Fruit fly (Drosophila melanogaster): Measurements from ENCODE around the gene goe.
A peak's percentile ranks its signal among the peaks of the same experiment; 100 is the strongest.

goe gene

dm6 chrX:16697882-16698571 is 53.7 kb downstream of the goe start:
- TF ChIP-seq Myc (optimal IDR thresholded peaks at IDR 0.05) = no peak

DNA sequence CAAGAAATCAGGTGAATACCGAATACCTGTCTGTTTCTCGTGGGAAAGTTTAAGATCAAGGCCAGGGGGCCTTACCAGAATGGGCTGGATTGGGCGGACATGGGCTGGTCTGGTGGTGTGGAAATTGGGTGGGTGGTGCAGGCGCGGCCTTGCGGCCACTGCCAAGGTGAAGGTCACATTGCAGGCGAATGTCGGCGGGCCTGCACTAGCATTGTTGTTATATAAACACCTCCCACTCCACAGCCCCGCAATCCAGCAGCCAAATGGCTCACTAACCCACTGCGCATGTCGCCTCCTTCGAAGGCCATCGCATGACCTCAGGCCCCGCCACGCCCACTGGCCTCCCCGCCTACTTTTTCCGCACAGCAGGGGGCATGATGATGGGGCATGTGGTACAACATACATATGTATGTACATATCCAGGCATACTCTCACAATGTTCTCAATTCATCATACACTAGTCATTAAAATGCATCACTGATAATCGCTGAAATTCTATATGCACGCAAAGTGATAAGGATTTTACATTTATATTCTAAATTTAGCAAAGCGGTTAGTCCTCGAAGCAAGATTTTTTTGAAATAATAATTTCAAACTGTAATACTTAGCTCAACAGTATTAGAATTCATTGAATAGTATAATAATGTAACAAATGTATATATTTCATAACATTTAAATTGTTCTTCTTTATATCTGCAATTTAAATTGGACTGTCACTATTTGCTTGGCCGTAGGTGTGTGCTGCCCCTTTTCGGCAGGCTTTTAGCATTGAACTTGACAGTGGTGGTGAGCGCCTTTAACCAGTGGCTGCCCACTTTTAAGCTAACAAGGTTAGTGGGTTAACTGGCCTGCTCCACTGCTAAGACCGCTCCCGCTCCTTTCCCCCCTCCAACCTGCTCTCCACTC is 54.8 kb downstream of the goe start:
- no peak for TF ChIP-seq ey (GFP tag; optimal IDR thresholded peaks at IDR 0.05)

DNA sequence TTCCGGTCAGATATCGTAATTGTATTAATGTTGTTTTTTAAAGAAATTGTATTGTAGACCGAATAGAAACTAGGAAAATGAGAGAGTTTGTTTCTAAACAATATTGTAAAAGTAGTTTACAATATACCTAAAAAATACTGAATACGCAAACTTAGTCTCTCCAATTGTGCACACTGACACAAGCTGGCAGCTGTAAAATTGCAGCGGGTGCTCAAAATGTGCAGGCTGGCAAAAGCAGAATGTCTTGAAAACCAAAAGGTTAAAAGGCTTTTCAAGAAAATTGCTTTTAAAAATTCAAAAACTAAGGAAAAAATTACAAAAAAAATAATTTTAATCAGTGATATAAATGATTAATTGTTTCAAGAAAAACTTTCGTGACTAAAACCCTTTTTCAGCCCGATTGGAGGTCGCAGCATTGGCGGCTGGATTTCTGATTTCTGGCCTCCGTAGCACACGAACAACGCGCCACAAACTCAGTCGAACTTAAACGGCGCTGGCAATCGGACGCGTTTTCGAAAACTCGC is 56.0 kb downstream of the goe start, which contains the start of gene CG4678:
Gene CG4678 (plus strand): TSS at position 474 of the 524 bp plus-strand sequence.
- TF ChIP-seq sage (GFP tag; optimal IDR thresholded peaks at IDR 0.05) (no peak), CrebA (GFP tag; optimal IDR thresholded peaks at IDR 0.05; ENCODE audit: borderline replicate concordance) (no peak), N (GFP tag; optimal IDR thresholded peaks at IDR 0.05) (no peak), jim (GFP tag; optimal IDR thresholded peaks at IDR 0.05) (no peak), pan (optimal IDR thresholded peaks at IDR 0.05) (no peak), br (GFP tag; optimal IDR thresholded peaks at IDR 0.05) (no peak), Hr83 (GFP tag; optimal IDR thresholded peaks at IDR 0.05; ENCODE audit: poor library complexity, severe bottlenecking) (no peak), Sp1 (GFP tag; optimal IDR thresholded peaks at IDR 0.05) (no peak), sv (GFP tag; optimal IDR thresholded peaks at IDR 0.05) (no peak), dmrt93B (GFP tag; optimal IDR thresholded peaks at IDR 0.05) (no peak), HLH106 (tag; optimal IDR thresholded peaks at IDR 0.05) (no peak), Hnf4 (GFP tag; optimal IDR thresholded peaks at IDR 0.05) (no peak), Mio (GFP tag; optimal IDR thresholded peaks at IDR 0.05) (no peak), dl (GFP tag; optimal IDR thresholded peaks at IDR 0.05; ENCODE audit: insufficient read depth in 1 of 2, partially characterized antibody in 2 of 2) (peak; percentile 53 to 80), Hr78 (GFP tag; optimal IDR thresholded peaks at IDR 0.05) (no peak), Dfd (GFP tag; optimal IDR thresholded peaks at IDR 0.05) (no peak), fru (GFP tag; optimal IDR thresholded peaks at IDR 0.05) (no peak), Dif (GFP tag; optimal IDR thresholded peaks at IDR 0.05; ENCODE audit: partially characterized antibody) (peak; percentile 96), Abd-B (GFP tag; optimal IDR thresholded peaks at IDR 0.05) (no peak), Vsx2 (GFP tag; optimal IDR thresholded peaks at IDR 0.05; ENCODE audit: partially characterized antibody) (peak; percentile 66), lola (GFP tag; optimal IDR thresholded peaks at IDR 0.05) (no peak), tai (GFP tag; optimal IDR thresholded peaks at IDR 0.05) (no peak), ey (GFP tag; optimal IDR thresholded peaks at IDR 0.05) (no peak), rgr (GFP tag; optimal IDR thresholded peaks at IDR 0.05) (no peak), OdsH (GFP tag; optimal IDR thresholded peaks at IDR 0.05) (no peak), CG32264 (GFP tag; optimal IDR thresholded peaks at IDR 0.05) (no peak), GATAd (GFP tag; optimal IDR thresholded peaks at IDR 0.05) (no peak)

DNA sequence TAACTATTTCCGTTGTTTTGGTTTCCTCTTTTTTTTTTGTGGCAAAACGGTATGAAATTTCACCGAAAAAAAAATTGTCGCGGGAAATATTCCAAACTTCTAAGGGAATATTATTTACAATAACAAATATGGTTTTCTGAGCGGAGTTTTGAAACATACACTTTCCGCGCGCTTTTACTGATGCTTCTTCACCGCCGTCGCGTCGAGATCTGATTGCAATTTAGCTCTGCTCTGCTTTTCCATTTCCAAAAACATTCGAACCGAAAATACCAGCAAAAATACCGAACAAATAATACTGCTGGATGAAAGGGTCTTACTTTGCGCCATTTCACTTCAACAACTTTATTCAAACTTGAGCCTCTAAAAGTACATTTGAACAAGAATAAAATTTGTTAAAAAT is 56.8 kb downstream of the goe start, which contains the start of gene Septin4:
Gene Septin4 (minus strand): TSS at position 215 of the 400 bp plus-strand sequence.
- TF ChIP-seq br (GFP tag; optimal IDR thresholded peaks at IDR 0.05) (no peak), CG9705 (GFP tag; optimal IDR thresholded peaks at IDR 0.05) (no peak), fru (GFP tag; optimal IDR thresholded peaks at IDR 0.05) (no peak), ey (GFP tag; optimal IDR thresholded peaks at IDR 0.05) (no peak), OdsH (GFP tag; optimal IDR thresholded peaks at IDR 0.05) (no peak), Myc (optimal IDR thresholded peaks at IDR 0.05) (no peak), Vsx2 (GFP tag; optimal IDR thresholded peaks at IDR 0.05; ENCODE audit: partially characterized antibody) (no peak), Mio (GFP tag; optimal IDR thresholded peaks at IDR 0.05) (no peak), Sp1 (GFP tag; optimal IDR thresholded peaks at IDR 0.05) (no peak)

- TF ChIP-seq fru (GFP tag; optimal IDR thresholded peaks at IDR 0.05) = peak; percentile 23
- no peak for TF ChIP-seq psq (GFP tag; optimal IDR thresholded peaks at IDR 0.05)
- TF ChIP-seq brk (GFP tag; optimal IDR thresholded peaks at IDR 0.05) = no peak
- TF ChIP-seq sv (GFP tag; optimal IDR thresholded peaks at IDR 0.05) = no peak
Observed at dm6 chrX:16694477-16694876, 57.2 kb downstream of the goe start.

All from whole organism, wandering third instar larva.